Worm (Caenorhabditis elegans) whole organism, L1 larva: Measurements from ENCODE around the gene nspb-1.

Source experiments
- C04F5.9 ChIP-seq: sonication (generic microtip); optimal IDR thresholded peaks from 2 replicates; lab custom pipeline; 2016; ENCODE audit warnings: missing genetic modification characterization, missing compliant biosample characterization
- alr-1 ChIP-seq: fragments of 200-800 bp; sonication (Bioruptor generic); optimal IDR thresholded peaks from 2 replicates; lab custom pipeline; 2018; ENCODE audit warnings: borderline replicate concordance, mild to moderate bottlenecking, missing genetic modification characterization, missing compliant biosample characterization
- efl-1 ChIP-seq, 4 experiments: fragments of 150-350 bp; optimal IDR thresholded peaks in 3 of 4; peaks in 1 of 4; 1 replicate in 1 of 4; 2 replicates in 3 of 4; lab custom pipeline; 2014; ENCODE audit warnings: missing biosample characterization in 2 of 4, missing genetic modification characterization in 2 of 4, missing genetic modification reagents in 2 of 4
- egl-27 ChIP-seq, 2 experiments: fragments of 150-350 bp in 1 of 2; sonication (generic microtip); optimal IDR thresholded peaks; 3 replicates each; lab custom pipeline; 2017 to 2018; ENCODE audit warnings: missing biosample characterization in 2 of 2, missing genetic modification characterization in 2 of 2, missing genetic modification reagents in 2 of 2
- isw-1 ChIP-seq: fragments of 200-800 bp; sonication (Bioruptor generic); IDR thresholded peaks from 2 replicates; pipeline ENCODE4 v1.3.6; 2022; ENCODE audit warnings: missing genetic modification characterization, missing compliant biosample characterization
- lin-13 ChIP-seq: fragments of 150-350 bp; optimal IDR thresholded peaks from 2 replicates; lab custom pipeline; 2014; ENCODE audit warnings: missing biosample characterization, missing genetic modification reagents, missing genetic modification characterization
- mef-2 ChIP-seq: fragments of 150-350 bp; optimal IDR thresholded peaks from 2 replicates; lab custom pipeline; 2014; ENCODE audit warnings: missing biosample characterization, missing genetic modification characterization
- mep-1 ChIP-seq: fragments of 150-350 bp; optimal IDR thresholded peaks from 2 replicates; lab custom pipeline; 2014; ENCODE audit warnings: missing biosample characterization, missing genetic modification characterization
- nhr-11 ChIP-seq: fragments of 150-350 bp; optimal IDR thresholded peaks from 2 replicates; lab custom pipeline; 2014; ENCODE audit warnings: missing biosample characterization, missing genetic modification characterization
- nhr-237 ChIP-seq: fragments of 150-350 bp; optimal IDR thresholded peaks from 2 replicates; lab custom pipeline; 2014; ENCODE audit warnings: missing biosample characterization, missing genetic modification characterization
- pqm-1 ChIP-seq: sonication (generic microtip); optimal IDR thresholded peaks from 3 replicates; lab custom pipeline; 2017; ENCODE audit warnings: missing biosample characterization, missing genetic modification characterization
- skn-1 ChIP-seq: fragments of 150-350 bp; optimal IDR thresholded peaks from 2 replicates; lab custom pipeline; 2014; ENCODE audit warnings: missing biosample characterization, missing genetic modification characterization
- snpc-4 ChIP-seq: fragments of 150-350 bp; optimal IDR thresholded peaks from 2 replicates; lab custom pipeline; 2014; ENCODE audit warnings: missing biosample characterization, missing genetic modification characterization
- unc-62 ChIP-seq: fragments of 150-350 bp; optimal IDR thresholded peaks from 2 replicates; lab custom pipeline; 2014; ENCODE audit warnings: missing biosample characterization, missing genetic modification reagents, missing genetic modification characterization

DNA sequence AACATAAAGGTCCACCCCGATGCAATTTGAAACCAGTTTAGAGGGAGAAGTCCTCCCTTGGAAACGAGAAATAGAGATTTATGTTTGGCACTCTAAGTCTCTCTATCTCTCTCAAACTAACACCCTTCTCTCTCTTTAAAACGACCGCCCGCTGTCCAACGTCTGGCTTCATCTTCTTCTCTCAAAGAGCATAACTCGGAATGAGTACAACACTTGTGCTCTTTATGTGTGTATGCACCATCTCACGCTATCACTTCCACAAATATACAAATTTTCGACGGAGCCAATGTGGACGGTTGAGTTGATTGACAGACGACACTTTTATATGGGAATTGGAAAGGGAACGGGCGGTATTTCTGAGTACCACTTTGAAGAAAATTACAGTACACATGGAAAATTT is 16.6 kb downstream of the nspb-1 start:
- TF ChIP-seq lin-13 (GFP tag; lab: Kevin White, UChicago) (no peak), alr-1 (no peak), mef-2 (tag; lab: Kevin White, UChicago) (no peak), nhr-237 (tag; lab: Kevin White, UChicago) (no peak), efl-1 (optimal IDR thresholded peaks at IDR 0.05; lab: Kevin White, UChicago) (peak in 1 of 2 experiments; percentile 18), efl-1 (GFP tag; optimal IDR thresholded peaks at IDR 0.05 in 1 of 2; lab: Kevin White, UChicago) (no peak), egl-27 (tag; optimal IDR thresholded peaks at IDR 0.05; lab: Kevin White, UChicago) (no peak), nhr-11 (tag; lab: Kevin White, UChicago) (no peak), snpc-4 (no peak), C04F5.9 (tag; lab: Kevin White, UChicago) (no peak), mep-1 (tag; lab: Kevin White, UChicago) (no peak), unc-62 (GFP tag; lab: Kevin White, UChicago) (no peak), isw-1 (GFP tag; lab: Robert Waterston, UW) (no peak), pqm-1 (tag; lab: Kevin White, UChicago) (no peak), skn-1 (tag; lab: Kevin White, UChicago) (no peak)
